Worm (Caenorhabditis elegans) whole organism, late embryonic: ENCODE data around the gene srw-67.
A peak's percentile ranks its signal among the peaks of the same experiment; 100 is the strongest.

Experiments used
- K09A11.1 ChIP-seq: sonication (generic microtip); optimal IDR thresholded peaks from 2 replicates; lab custom pipeline; 2017; ENCODE audit warnings: antibody characterized with exemption, mild to moderate bottlenecking, missing genetic modification characterization, missing compliant biosample characterization; ENCODE audit not compliant: insufficient read depth
- T23F11.4 ChIP-seq: fragments of 200-800 bp; sonication (Bioruptor generic); optimal IDR thresholded peaks from 2 replicates; lab custom pipeline; 2018; ENCODE audit warnings: mild to moderate bottlenecking, missing genetic modification characterization, missing compliant biosample characterization
- ceh-19 ChIP-seq: fragments of 200-800 bp; sonication (Bioruptor generic); optimal IDR thresholded peaks from 2 replicates; lab custom pipeline; 2018; ENCODE audit warnings: mild to moderate bottlenecking, missing genetic modification characterization, missing compliant biosample characterization
- ceh-22 ChIP-seq: sonication (generic microtip); optimal IDR thresholded peaks from 2 replicates; lab custom pipeline; 2017; ENCODE audit warnings: missing biosample characterization, missing genetic modification characterization
- ceh-24 ChIP-seq: sonication (generic microtip); optimal IDR thresholded peaks from 2 replicates; lab custom pipeline; 2016; ENCODE audit warnings: mild to moderate bottlenecking, missing genetic modification characterization, missing compliant biosample characterization
- ceh-30 ChIP-seq: fragments of 150-350 bp; optimal IDR thresholded peaks from 2 replicates; lab custom pipeline; 2014; ENCODE audit warnings: missing biosample characterization, missing genetic modification characterization
- ceh-31 ChIP-seq: sonication (generic microtip); optimal IDR thresholded peaks from 2 replicates; lab custom pipeline; 2016; ENCODE audit warnings: missing genetic modification characterization, missing compliant biosample characterization
- ceh-34 ChIP-seq: sonication (generic microtip); optimal IDR thresholded peaks from 2 replicates; lab custom pipeline; 2016; ENCODE audit warnings: mild to moderate bottlenecking, missing genetic modification characterization, missing compliant biosample characterization
- ceh-45 ChIP-seq: fragments of 200-800 bp; sonication (Bioruptor generic); IDR thresholded peaks from 2 replicates; pipeline ENCODE4 v1.3.6; 2022; ENCODE audit warnings: missing genetic modification reagents, missing genetic modification characterization, missing compliant biosample characterization
- ceh-48 ChIP-seq: sonication (generic microtip); optimal IDR thresholded peaks from 2 replicates; lab custom pipeline; 2016; ENCODE audit warnings: missing genetic modification characterization, inconsistent platforms, missing compliant biosample characterization
- elt-4 ChIP-seq: sonication (generic microtip); optimal IDR thresholded peaks from 2 replicates; lab custom pipeline; 2016; ENCODE audit warnings: missing genetic modification characterization, missing compliant biosample characterization
- ets-4 ChIP-seq: sonication (generic microtip); optimal IDR thresholded peaks from 2 replicates; lab custom pipeline; 2016; ENCODE audit warnings: missing genetic modification characterization, missing compliant biosample characterization
- eyg-1 ChIP-seq: sonication (generic microtip); optimal IDR thresholded peaks from 2 replicates; lab custom pipeline; 2016; ENCODE audit warnings: missing genotype, missing genetic modification characterization, missing compliant biosample characterization
- hlh-13 ChIP-seq: fragments of 200-800 bp; sonication (Bioruptor generic); optimal IDR thresholded peaks from 2 replicates; lab custom pipeline; 2018; ENCODE audit warnings: mild to moderate bottlenecking, missing genetic modification characterization, missing compliant biosample characterization
- hlh-15 ChIP-seq: sonication (generic microtip); optimal IDR thresholded peaks from 2 replicates; lab custom pipeline; 2016; ENCODE audit warnings: missing genetic modification characterization, missing compliant biosample characterization
- hlh-30 ChIP-seq: sonication (generic microtip); optimal IDR thresholded peaks from 2 replicates; lab custom pipeline; 2017; ENCODE audit warnings: antibody characterized with exemption, missing genetic modification characterization, missing compliant biosample characterization; ENCODE audit not compliant: insufficient read depth
- hlh-8 ChIP-seq: sonication (generic microtip); optimal IDR thresholded peaks from 2 replicates; lab custom pipeline; 2016; ENCODE audit warnings: missing genotype, missing genetic modification characterization, missing compliant biosample characterization
- lim-6 ChIP-seq: sonication (generic microtip); optimal IDR thresholded peaks from 2 replicates; lab custom pipeline; 2016; ENCODE audit warnings: missing genetic modification characterization, missing compliant biosample characterization
- lin-11 ChIP-seq: fragments of 200-800 bp; sonication (Bioruptor generic); optimal IDR thresholded peaks from 2 replicates; lab custom pipeline; 2018; ENCODE audit warnings: mild to moderate bottlenecking, missing genetic modification characterization, missing compliant biosample characterization
- madf-2 ChIP-seq: sonication (generic microtip); optimal IDR thresholded peaks from 2 replicates; lab custom pipeline; 2017; ENCODE audit warnings: missing genetic modification characterization, missing compliant biosample characterization
- mec-3 ChIP-seq: sonication (generic microtip); optimal IDR thresholded peaks from 2 replicates; lab custom pipeline; 2016; ENCODE audit warnings: borderline replicate concordance, missing genetic modification characterization, missing compliant biosample characterization
- nfya-1 ChIP-seq: sonication (generic microtip); optimal IDR thresholded peaks from 2 replicates; lab custom pipeline; 2017; ENCODE audit warnings: missing genetic modification characterization, mild to moderate bottlenecking, missing compliant biosample characterization, antibody characterized with exemption, moderate library complexity
- pha-2 ChIP-seq: sonication (generic microtip); optimal IDR thresholded peaks from 2 replicates; lab custom pipeline; 2017; ENCODE audit warnings: mild to moderate bottlenecking, missing genetic modification characterization, missing compliant biosample characterization
- pha-4 ChIP-seq: fragments of 150-350 bp; optimal IDR thresholded peaks from 2 replicates; lab custom pipeline; 2018; ENCODE audit warnings: missing biosample characterization, missing genetic modification reagents, missing genetic modification characterization
- pros-1 ChIP-seq: fragments of 150-350 bp; optimal IDR thresholded peaks from 2 replicates; lab custom pipeline; 2014; ENCODE audit warnings: missing biosample characterization, missing genetic modification reagents, missing genetic modification characterization
- ref-2 ChIP-seq: sonication (generic microtip); optimal IDR thresholded peaks from 2 replicates; lab custom pipeline; 2016; ENCODE audit warnings: missing genetic modification characterization, missing compliant biosample characterization
- rnt-1 ChIP-seq: sonication (generic microtip); optimal IDR thresholded peaks from 2 replicates; lab custom pipeline; 2016; ENCODE audit warnings: missing genetic modification characterization, missing compliant biosample characterization
- sox-2 ChIP-seq: fragments of 200-800 bp; sonication (Bioruptor generic); IDR thresholded peaks from 2 replicates; pipeline ENCODE4 v1.3.6; 2022; ENCODE audit warnings: missing genetic modification reagents, missing genetic modification characterization, missing compliant biosample characterization
- sox-4 ChIP-seq: sonication (generic microtip); optimal IDR thresholded peaks from 2 replicates; lab custom pipeline; 2017; ENCODE audit warnings: mild to moderate bottlenecking, missing genetic modification characterization, inconsistent platforms, missing compliant biosample characterization
- unc-42 ChIP-seq: sonication (generic microtip); optimal IDR thresholded peaks from 2 replicates; lab custom pipeline; 2016; ENCODE audit warnings: missing genotype, missing genetic modification characterization, missing compliant biosample characterization
- unc-55 ChIP-seq: sonication (generic microtip); optimal IDR thresholded peaks from 2 replicates; lab custom pipeline; 2017; ENCODE audit warnings: missing biosample characterization, missing genetic modification reagents, missing genetic modification characterization
- ztf-16 ChIP-seq: sonication (generic microtip); optimal IDR thresholded peaks from 2 replicates; lab custom pipeline; 2017; ENCODE audit warnings: missing genetic modification characterization, missing compliant biosample characterization

srw-67 gene

DNA sequence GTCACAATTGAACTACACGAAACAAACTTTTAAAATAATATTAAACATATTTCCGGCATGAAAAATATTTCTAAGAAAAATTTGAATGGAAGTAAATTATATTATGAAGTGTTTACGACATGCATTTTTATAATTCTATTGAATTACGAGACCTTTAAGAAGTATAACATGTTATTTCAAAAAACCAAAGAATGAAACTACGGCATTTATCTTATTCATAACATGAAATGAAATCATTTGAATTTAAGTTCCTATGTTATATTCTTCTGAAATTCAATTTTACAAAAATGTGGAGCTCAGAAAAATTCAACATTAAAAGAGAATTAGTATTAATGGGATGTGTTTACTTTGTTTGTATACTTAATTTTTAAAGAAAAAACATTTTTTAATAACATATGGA lies 13.6 kb downstream of the srw-67 start, which contains the start of gene srw-71:
TSS of gene srw-71 (minus strand) at position 101 of the 400 bp plus-strand sequence.
- TF ChIP-seq hlh-8 (tag; lab: Kevin White, UChicago) = no peak

ce11 chrV:7432441-7433146 lies 15.1 kb downstream of the srw-67 start:
- no peak for TF ChIP-seq elt-4 (tag; lab: Kevin White, UChicago)
- no peak for TF ChIP-seq mec-3 (tag; lab: Kevin White, UChicago)
- TF ChIP-seq hlh-30 = no peak
- no peak for TF ChIP-seq lin-11 (tag; lab: Kevin White, UChicago)
- no peak for TF ChIP-seq unc-55 (GFP tag; lab: Kevin White, UChicago)
- TF ChIP-seq ceh-48 (tag; lab: Kevin White, UChicago) = no peak
- no peak for TF ChIP-seq ceh-22
- no peak for TF ChIP-seq K09A11.1 (tag; lab: Kevin White, UChicago)
- no peak for TF ChIP-seq T23F11.4

- TF ChIP-seq ceh-31 (tag; lab: Kevin White, UChicago) (no peak), unc-55 (GFP tag; lab: Kevin White, UChicago) (peak; percentile 19)
These were observed 17.4 kb downstream of the srw-67 start for ce11 chrV:7434805-7435363.

DNA sequence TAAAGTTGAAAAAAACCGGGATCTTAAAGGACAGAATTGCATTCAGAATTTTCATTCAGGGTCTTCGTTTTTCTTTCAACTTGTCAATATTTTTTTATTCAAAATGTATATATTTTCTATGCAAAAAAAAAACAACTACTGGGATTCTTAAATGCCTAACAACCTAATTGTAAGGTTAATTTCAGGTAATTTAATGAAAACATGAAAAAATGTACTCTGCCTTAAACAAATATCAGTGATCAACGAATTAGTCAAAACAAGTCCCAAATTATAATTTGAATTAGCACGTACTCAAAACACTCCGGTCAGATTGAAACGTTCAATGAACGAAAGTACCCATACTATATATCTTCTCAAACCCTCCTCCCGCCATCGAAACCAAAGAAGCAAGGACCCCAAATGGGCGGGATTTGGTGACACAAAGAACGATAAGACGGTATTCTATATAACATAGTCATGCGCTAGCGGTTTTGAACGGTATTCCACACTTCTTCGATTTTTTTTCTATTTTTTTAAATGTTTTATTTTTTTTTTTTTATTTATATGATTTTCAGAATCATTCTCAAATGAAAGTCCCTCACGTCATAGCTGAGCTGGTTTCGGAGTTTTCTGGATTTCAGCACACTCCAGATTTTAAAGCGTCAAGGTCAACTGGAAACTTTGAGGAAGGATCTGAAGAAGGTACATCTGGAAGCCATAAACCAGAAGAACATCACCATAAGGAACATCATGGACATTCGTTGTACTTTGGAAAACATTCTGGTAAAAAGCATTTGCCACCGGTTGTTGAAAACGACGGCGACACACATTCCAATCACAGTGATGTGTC lies 18.1 kb downstream of the srw-67 start, which contains the start of the genes ddo-2 and F25E5.8:
TSS of gene ddo-2 (minus strand) at position 330 of the 829 bp plus-strand sequence.
TSS of gene F25E5.8 (plus strand) at position 555 of the 829 bp plus-strand sequence.
- TF ChIP-seq ceh-19 = no peak
- no peak for TF ChIP-seq ets-4
- no peak for TF ChIP-seq lim-6 (tag; lab: Kevin White, UChicago)
- TF ChIP-seq hlh-30 = no peak
- no peak for TF ChIP-seq pros-1 (tag; lab: Kevin White, UChicago)
- TF ChIP-seq ztf-16 (tag; lab: Kevin White, UChicago) = no peak
- TF ChIP-seq ref-2 (tag; lab: Kevin White, UChicago) = no peak
- no peak for TF ChIP-seq rnt-1 (tag; lab: Kevin White, UChicago)

- no peak for TF ChIP-seq sox-2 (GFP tag; lab: Robert Waterston, UW)
- no peak for TF ChIP-seq hlh-13
- TF ChIP-seq sox-4 (tag; lab: Kevin White, UChicago) = no peak
These were observed 19.0 kb downstream of the srw-67 start for ce11 chrV:7436509-7436908.

DNA sequence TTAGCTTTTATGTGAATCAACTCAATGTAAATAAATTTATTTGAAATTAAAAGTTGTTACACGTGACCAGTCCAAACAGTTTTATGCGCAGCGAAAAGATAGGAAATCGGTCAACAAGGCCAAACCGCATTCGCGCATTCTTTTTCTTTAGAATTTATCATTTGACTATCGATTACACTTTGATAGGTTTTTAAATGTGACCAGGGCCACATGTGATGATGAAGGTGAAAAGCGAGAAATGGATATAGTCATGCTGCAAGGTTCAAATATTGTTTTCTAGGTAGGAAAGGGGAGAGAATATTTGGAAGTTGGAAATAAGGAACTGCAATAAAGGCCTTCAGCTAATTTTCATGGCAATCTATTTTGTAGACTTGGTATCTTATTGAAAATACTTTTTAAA lies 19.5 kb downstream of the srw-67 start:
- no peak for TF ChIP-seq ref-2 (tag; lab: Kevin White, UChicago)
- no peak for TF ChIP-seq eyg-1 (tag; lab: Kevin White, UChicago)
- TF ChIP-seq pha-4 = no peak
- no peak for TF ChIP-seq ceh-24
- TF ChIP-seq pros-1 (tag; lab: Kevin White, UChicago) = no peak

DNA sequence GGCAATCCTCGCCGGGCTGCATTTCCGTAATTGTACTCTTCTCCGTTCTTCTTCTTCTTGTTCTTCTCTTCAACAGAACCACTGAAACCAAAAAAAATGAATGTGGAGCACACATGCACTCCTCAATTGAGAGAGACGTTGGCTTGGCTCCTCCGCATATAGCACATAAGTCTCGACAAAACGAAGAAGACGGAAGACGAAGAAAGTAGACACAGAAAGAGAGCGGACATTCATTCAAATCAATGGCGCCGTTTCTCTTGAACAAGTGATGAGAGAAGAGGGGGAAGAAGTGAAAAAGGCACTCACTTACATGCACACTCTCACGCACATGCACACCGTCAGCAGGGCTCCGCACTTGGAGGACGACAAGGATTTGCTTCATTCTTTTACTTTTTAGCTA lies 20.1 kb downstream of the srw-67 start, which contains the start of gene F25E5.9:
TSS of gene F25E5.9 (minus strand) at position 382 of the 400 bp plus-strand sequence.
- TF ChIP-seq eyg-1 (tag; lab: Kevin White, UChicago) (no peak), ceh-34 (tag; lab: Kevin White, UChicago) (no peak), madf-2 (no peak), ceh-45 (GFP tag; lab: Robert Waterston, UW) (no peak), hlh-15 (tag; lab: Kevin White, UChicago) (no peak), pha-2 (tag; lab: Kevin White, UChicago) (no peak), lim-6 (tag; lab: Kevin White, UChicago) (no peak), ceh-30 (no peak), pha-4 (no peak), hlh-13 (no peak), nfya-1 (tag; lab: Kevin White, UChicago) (no peak), unc-42 (tag; lab: Kevin White, UChicago) (no peak), ceh-22 (no peak), ceh-31 (tag; lab: Kevin White, UChicago) (no peak), sox-4 (tag; lab: Kevin White, UChicago) (no peak)
